Worm (Caenorhabditis elegans): ENCODE measurements around the gene tax-6.

Gene tax-6

ce11 chrIV:10466398-10466797, 35.0 kb downstream of the tax-6 start:
- TF ChIP-seq unc-62 (GFP tag; optimal IDR thresholded peaks at IDR 0.05) (no peak), nhr-76 (tag; optimal IDR thresholded peaks at IDR 0.05) (no peak), mls-2 (tag; optimal IDR thresholded peaks at IDR 0.05) (no peak), drap-1 (GFP tag; optimal IDR thresholded peaks at IDR 0.05) (no peak), M03D4.4 (tag; optimal IDR thresholded peaks at IDR 0.05) (no peak), ceh-39 (tag; optimal IDR thresholded peaks at IDR 0.05) (no peak), sem-2 (GFP tag; optimal IDR thresholded peaks at IDR 0.05) (no peak), ham-2 (GFP tag; optimal IDR thresholded peaks at IDR 0.05) (no peak), tbx-8 (GFP tag; optimal IDR thresholded peaks at IDR 0.05) (no peak), flh-1 (GFP tag; optimal IDR thresholded peaks at IDR 0.05) (no peak), bed-3 (GFP tag; optimal IDR thresholded peaks at IDR 0.05) (no peak), zip-8 (tag; optimal IDR thresholded peaks at IDR 0.05) (no peak), unc-39 (tag; optimal IDR thresholded peaks at IDR 0.05) (no peak), snpc-4 (tag; optimal IDR thresholded peaks at IDR 0.05) (no peak), lsy-2 (tag; optimal IDR thresholded peaks at IDR 0.05) (no peak), pha-4 (tag; optimal IDR thresholded peaks at IDR 0.05) (no peak), nhr-237 (tag; optimal IDR thresholded peaks at IDR 0.05) (no peak), ceh-83 (GFP tag; optimal IDR thresholded peaks at IDR 0.05) (no peak)

ce11 chrIV:10465764-10466163, 35.6 kb downstream of the tax-6 start:
- no peak for TF ChIP-seq ceh-43 (GFP tag; optimal IDR thresholded peaks at IDR 0.05)
- no peak for TF ChIP-seq flh-1 (GFP tag; optimal IDR thresholded peaks at IDR 0.05)
- TF ChIP-seq sem-2 (GFP tag; optimal IDR thresholded peaks at IDR 0.05), result no peak
- TF ChIP-seq blmp-1 (tag; optimal IDR thresholded peaks at IDR 0.05), result no peak
- TF ChIP-seq hlh-1 (tag; optimal IDR thresholded peaks at IDR 0.05), result no peak
- no peak for TF ChIP-seq ceh-39 (tag; optimal IDR thresholded peaks at IDR 0.05)
- TF ChIP-seq pha-4 (tag; optimal IDR thresholded peaks at IDR 0.05), result no peak
- TF ChIP-seq lin-13 (tag; optimal IDR thresholded peaks at IDR 0.05), result no peak
- TF ChIP-seq mls-2 (tag; optimal IDR thresholded peaks at IDR 0.05), result no peak
- no peak for TF ChIP-seq nhr-28 (tag; optimal IDR thresholded peaks at IDR 0.05)
- TF ChIP-seq ces-1 (GFP tag; optimal IDR thresholded peaks at IDR 0.05), result no peak
- TF ChIP-seq mab-5 (tag; optimal IDR thresholded peaks at IDR 0.05), result no peak
- TF ChIP-seq ztf-11 (tag; optimal IDR thresholded peaks at IDR 0.05), result no peak
- TF ChIP-seq unc-62 (GFP tag; optimal IDR thresholded peaks at IDR 0.05), result no peak

- TF ChIP-seq lsy-2 (tag; optimal IDR thresholded peaks at IDR 0.05) (no peak), blmp-1 (tag; optimal IDR thresholded peaks at IDR 0.05) (no peak), hlh-1 (tag; optimal IDR thresholded peaks at IDR 0.05) (no peak), zip-8 (tag; optimal IDR thresholded peaks at IDR 0.05) (no peak), unc-39 (tag; optimal IDR thresholded peaks at IDR 0.05) (no peak), ces-1 (GFP tag; optimal IDR thresholded peaks at IDR 0.05) (no peak), unc-62 (GFP tag; optimal IDR thresholded peaks at IDR 0.05) (no peak), nhr-28 (tag; optimal IDR thresholded peaks at IDR 0.05) (no peak), tbx-8 (GFP tag; optimal IDR thresholded peaks at IDR 0.05) (no peak)
These were observed 37.3 kb downstream of the tax-6 start, which contains the start of gene ugt-43 for ce11 chrIV:10463987-10464638. ugt-43 (plus strand) TSS chrIV:10464588.

ce11 chrIV:10463127-10463526, 38.3 kb downstream of the tax-6 start:
- TF ChIP-seq ham-2 (GFP tag; optimal IDR thresholded peaks at IDR 0.05), result no peak

- TF ChIP-seq mep-1 (tag; optimal IDR thresholded peaks at IDR 0.05) (no peak), ceh-83 (GFP tag; optimal IDR thresholded peaks at IDR 0.05) (no peak), nhr-237 (tag; optimal IDR thresholded peaks at IDR 0.05) (no peak), lin-13 (tag; optimal IDR thresholded peaks at IDR 0.05) (no peak), unc-62 (GFP tag; optimal IDR thresholded peaks at IDR 0.05) (no peak), cnd-1 (tag; optimal IDR thresholded peaks at IDR 0.05) (no peak), unc-120 (tag; optimal IDR thresholded peaks at IDR 0.05; ENCODE audit: poor library complexity, severe bottlenecking) (no peak), lin-32 (GFP tag; optimal IDR thresholded peaks at IDR 0.05) (no peak), M03D4.4 (tag; optimal IDR thresholded peaks at IDR 0.05) (no peak), snpc-4 (tag; optimal IDR thresholded peaks at IDR 0.05) (no peak), nhr-2 (tag; optimal IDR thresholded peaks at IDR 0.05) (no peak), sptf-1 (tag; optimal IDR thresholded peaks at IDR 0.05) (no peak), sem-2 (GFP tag; optimal IDR thresholded peaks at IDR 0.05) (no peak), nhr-12 (tag; optimal IDR thresholded peaks at IDR 0.05) (no peak), lsy-2 (tag; optimal IDR thresholded peaks at IDR 0.05) (no peak), pha-4 (tag; optimal IDR thresholded peaks at IDR 0.05) (no peak), flh-1 (GFP tag; optimal IDR thresholded peaks at IDR 0.05) (no peak), mls-2 (tag; optimal IDR thresholded peaks at IDR 0.05) (no peak)
These were observed 38.8 kb downstream of the tax-6 start for ce11 chrIV:10462608-10463007.
